Worm (Caenorhabditis elegans) whole organism, midembryonic: ENCODE results near the gene C17E7.12.

ENCODE experiments used
- flt-1 ChIP-seq: fragments of 200-800 bp; sonication (Bioruptor generic); IDR thresholded peaks from 2 replicates; pipeline ENCODE4 v1.3.6; 2022; ENCODE audit warnings: missing genetic modification characterization, missing compliant biosample characterization
- med-1 ChIP-seq: sonication (generic microtip); optimal IDR thresholded peaks from 2 replicates; lab custom pipeline; 2017; ENCODE audit warnings: missing genetic modification characterization, mild to moderate bottlenecking, missing compliant biosample characterization, antibody characterized with exemption, missing genetic modification reagents; ENCODE audit not compliant: insufficient read depth

- TF ChIP-seq med-1 (GFP tag; lab: Kevin White, UChicago) (no peak), flt-1 (no peak)
Measured at ce11 chrV:3929099-3929498, 37.3 kb upstream of the C17E7.12 start, which contains the start of gene srx-64.
